Fruit fly (Drosophila melanogaster) whole organism, pupa: ENCODE measurements around the gene CG31122.

Source experiments
- CG10348 ChIP-seq: fragments of 200-800 bp; sonication (Bioruptor generic); IDR thresholded peaks from 2 replicates; pipeline ENCODE4 v1.3.6; 2022; ENCODE audit warnings: missing biosample characterization, missing genetic modification characterization
- CG12605 ChIP-seq: fragments of 200-800 bp; sonication (Bioruptor generic); IDR thresholded peaks from 2 replicates; pipeline ENCODE4 v1.3.6; 2022; ENCODE audit warnings: missing biosample characterization, missing genetic modification characterization
- CG13204 ChIP-seq: fragments of 200-800 bp; sonication (Bioruptor generic); optimal IDR thresholded peaks from 2 replicates; lab custom pipeline; 2018; ENCODE audit warnings: missing biosample characterization, mild to moderate bottlenecking, missing genetic modification characterization, moderate library complexity
- CG14655 ChIP-seq: fragments of 200-800 bp; sonication (Bioruptor generic); optimal IDR thresholded peaks from 3 replicates; lab custom pipeline; 2017; ENCODE audit warnings: mild to moderate bottlenecking, missing biosample characterization, missing genetic modification reagents, missing genetic modification characterization
- CG15710 ChIP-seq: fragments of 200-800 bp; sonication (Bioruptor generic); optimal IDR thresholded peaks from 2 replicates; lab custom pipeline; 2018; ENCODE audit warnings: missing biosample characterization, mild to moderate bottlenecking, missing genetic modification characterization, moderate library complexity
- CG17806 ChIP-seq: fragments of 200-800 bp; sonication (Bioruptor generic); optimal IDR thresholded peaks from 2 replicates; lab custom pipeline; 2018; ENCODE audit warnings: missing biosample characterization, mild to moderate bottlenecking, missing genetic modification characterization, moderate library complexity
- CG32121 ChIP-seq: fragments of 200-800 bp; sonication (Bioruptor generic); IDR thresholded peaks from 2 replicates; pipeline ENCODE4 v1.3.6; 2022; ENCODE audit warnings: missing biosample characterization, missing genetic modification characterization
- CG34367 ChIP-seq: fragments of 200-800 bp; sonication (Bioruptor generic); optimal IDR thresholded peaks from 2 replicates; lab custom pipeline; 2018; ENCODE audit warnings: missing biosample characterization, mild to moderate bottlenecking, missing genetic modification characterization
- CG4496 ChIP-seq: fragments of 200-800 bp; sonication (Bioruptor generic); IDR thresholded peaks from 3 replicates; pipeline ENCODE4 v1.3.6; 2022; ENCODE audit warnings: missing biosample characterization, missing genetic modification characterization
- CG8159 ChIP-seq: fragments of 200-800 bp; sonication (Bioruptor generic); optimal IDR thresholded peaks from 3 replicates; lab custom pipeline; 2018; ENCODE audit warnings: missing biosample characterization, mild to moderate bottlenecking, missing genetic modification characterization, moderate library complexity
- CG8301 ChIP-seq: fragments of 200-800 bp; sonication (Bioruptor generic); optimal IDR thresholded peaks from 2 replicates; lab custom pipeline; 2018; ENCODE audit warnings: missing biosample characterization, mild to moderate bottlenecking, missing genetic modification characterization
- CG9948 ChIP-seq: fragments of 200-800 bp; sonication (Bioruptor generic); optimal IDR thresholded peaks from 2 replicates; lab custom pipeline; 2018; ENCODE audit warnings: missing biosample characterization, mild to moderate bottlenecking, missing genetic modification characterization, moderate library complexity
- D1 ChIP-seq: fragments of 200-800 bp; sonication (Bioruptor generic); optimal IDR thresholded peaks from 2 replicates; lab custom pipeline; 2018; ENCODE audit warnings: missing biosample characterization, mild to moderate bottlenecking, missing genetic modification characterization, moderate library complexity
- EcR ChIP-seq: fragments of 200-800 bp; sonication (Bioruptor generic); optimal IDR thresholded peaks from 3 replicates; lab custom pipeline; 2019; ENCODE audit warnings: missing biosample characterization, missing genetic modification characterization, mild to moderate bottlenecking, moderate library complexity, missing genetic modification reagents
- Ets98B ChIP-seq: fragments of 200-800 bp; sonication (Bioruptor generic); IDR thresholded peaks from 2 replicates; pipeline ENCODE4 v1.3.6; 2022; ENCODE audit warnings: missing biosample characterization, missing genetic modification characterization
- Pif1A ChIP-seq: fragments of 200-800 bp; sonication (Bioruptor generic); optimal IDR thresholded peaks from 3 replicates; lab custom pipeline; 2016; ENCODE audit warnings: missing biosample characterization, missing genetic modification characterization
- Pif1B ChIP-seq: fragments of 200-800 bp; sonication (Bioruptor generic); optimal IDR thresholded peaks from 3 replicates; lab custom pipeline; 2016; ENCODE audit warnings: missing biosample characterization, missing genetic modification characterization
- Snoo ChIP-seq: fragments of 200-800 bp; sonication (Bioruptor generic); optimal IDR thresholded peaks from 3 replicates; lab custom pipeline; 2017; ENCODE audit warnings: missing biosample characterization, mild to moderate bottlenecking, missing genetic modification characterization, inconsistent platforms
- fd96Ca ChIP-seq: fragments of 200-800 bp; sonication (Bioruptor generic); IDR thresholded peaks from 3 replicates; pipeline ENCODE4 v1.3.6; 2022; ENCODE audit warnings: missing biosample characterization, missing genetic modification characterization
- gl ChIP-seq: fragments of 200-800 bp; sonication (Bioruptor generic); optimal IDR thresholded peaks from 2 replicates; lab custom pipeline; 2018; ENCODE audit warnings: missing biosample characterization, mild to moderate bottlenecking, missing genetic modification characterization
- rn ChIP-seq: fragments of 200-800 bp; sonication (Bioruptor generic); IDR thresholded peaks from 2 replicates; pipeline ENCODE4 v1.3.6; 2022; ENCODE audit warnings: missing biosample characterization, missing genetic modification characterization

The CG31122 gene

DNA sequence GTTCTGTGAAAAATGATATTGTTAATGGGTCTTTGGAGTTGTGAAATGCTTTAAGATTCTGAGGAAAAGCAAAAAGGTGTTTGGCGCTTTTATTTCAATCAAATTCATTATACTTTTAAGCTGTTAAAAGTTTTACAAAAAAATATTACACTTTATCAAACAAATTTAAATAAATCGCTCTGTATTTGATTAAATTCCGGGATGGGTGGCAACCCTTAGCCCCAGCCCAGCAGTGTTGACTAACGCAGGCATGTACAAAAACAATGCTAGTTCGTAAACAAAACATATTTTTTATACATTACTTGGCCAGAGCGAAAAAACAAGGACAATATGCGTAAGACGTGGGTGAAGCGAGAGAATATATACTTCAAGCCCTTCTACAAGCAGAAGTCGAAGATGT, 8.0 kb downstream of the CG31122 start, which contains the start of gene CG7685:
Gene CG7685, plus strand, starts transcription at position 228 of the 400 bp plus-strand sequence.
- TF ChIP-seq CG17806 = peak; percentile 54
- TF ChIP-seq rn (GFP tag; lab: Robert Waterston, UW) = no peak
- no peak for TF ChIP-seq CG12605 (GFP tag; lab: Robert Waterston, UW)
- no peak for TF ChIP-seq Pif1A
- TF ChIP-seq CG10348 (GFP tag; lab: Robert Waterston, UW) = no peak
- TF ChIP-seq CG14655 (GFP tag; lab: Kevin White, UChicago) = no peak
- no peak for TF ChIP-seq EcR (GFP tag; lab: Kevin White, UChicago)
- peak; percentile 62 for TF ChIP-seq CG15710 (tag; lab: Kevin White, UChicago)
- peak; percentile 63 for TF ChIP-seq Pif1B (GFP tag; lab: Kevin White, UChicago)
- TF ChIP-seq gl (tag; lab: Kevin White, UChicago) = peak; percentile 2
- TF ChIP-seq CG32121 (GFP tag; lab: Robert Waterston, UW) = peak; percentile 66; the same call in 1 of the 2 replicates
- peak; percentile 63 for TF ChIP-seq Snoo
- peak; percentile 52 for TF ChIP-seq CG8159 (tag; lab: Kevin White, UChicago)
- TF ChIP-seq CG4496 (GFP tag; lab: Robert Waterston, UW) = peak; percentile 68
- TF ChIP-seq CG13204 (GFP tag; lab: Kevin White, UChicago) = no peak
- TF ChIP-seq CG34367 (tag; lab: Kevin White, UChicago) = peak; percentile 17
- no peak for TF ChIP-seq D1 (tag; lab: Kevin White, UChicago)
- peak; percentile 28 for TF ChIP-seq CG8301 (tag; lab: Kevin White, UChicago)
- peak; percentile 40; the same call in 1 of the 3 replicates for TF ChIP-seq fd96Ca (GFP tag; lab: Robert Waterston, UW)
- peak; percentile 7 for TF ChIP-seq CG9948 (tag; lab: Kevin White, UChicago)
- peak; percentile 58; the same call in 1 of the 2 replicates for TF ChIP-seq Ets98B (GFP tag; lab: Robert Waterston, UW)

DNA sequence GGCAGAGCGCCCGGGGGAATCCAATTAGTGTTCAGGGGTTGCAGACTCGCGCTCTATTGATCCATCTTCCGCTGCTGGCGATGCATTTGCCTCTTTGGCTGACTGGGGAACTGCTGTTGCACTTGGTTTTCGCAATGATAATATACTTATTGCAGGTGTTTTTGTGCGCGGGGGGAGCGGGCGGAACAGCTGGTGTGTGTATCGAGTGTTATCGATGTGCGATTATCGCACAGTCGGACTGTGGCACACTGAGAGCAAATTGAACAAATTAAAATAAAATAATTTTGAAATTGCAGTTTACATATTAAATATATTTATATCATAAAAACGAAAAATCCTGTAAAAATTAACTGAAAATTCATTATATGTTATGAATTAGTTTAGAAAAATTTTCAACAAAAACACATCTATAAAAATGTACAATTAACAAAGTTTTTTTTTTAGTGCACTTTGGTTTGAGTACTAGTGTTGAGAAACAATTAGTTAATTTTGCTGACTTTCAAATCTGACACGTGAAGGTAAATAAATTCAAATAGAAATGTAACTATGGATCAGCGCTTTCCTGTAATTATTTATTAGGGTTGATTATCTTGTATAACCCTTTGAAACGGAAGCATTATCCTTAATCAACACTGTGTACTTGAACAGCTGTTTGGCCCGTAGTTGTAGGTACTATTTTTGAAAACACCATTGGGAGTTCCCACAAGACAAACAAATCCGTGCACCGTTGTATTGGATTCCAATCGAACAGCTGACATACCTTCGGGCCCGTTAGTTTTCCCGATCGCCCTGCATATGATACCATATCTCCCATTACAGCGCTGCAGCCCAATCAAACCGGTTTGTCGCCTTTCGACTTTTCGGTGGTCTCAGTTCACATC, 9.9 kb downstream of the CG31122 start, which contains the start of the genes Wdr37 and koko:
Gene Wdr37, minus strand, starts transcription at position 168 of the 881 bp plus-strand sequence.
Gene koko, plus strand, starts transcription at position 478 of the 881 bp plus-strand sequence.
- TF ChIP-seq CG10348 (GFP tag; lab: Robert Waterston, UW) (peak; percentile 85), CG32121 (GFP tag; lab: Robert Waterston, UW) (peak; percentile 98), fd96Ca (GFP tag; lab: Robert Waterston, UW) (peak; percentile 92), CG9948 (tag; lab: Kevin White, UChicago) (peak; percentile 96), CG17806 (peak; percentile 97), Ets98B (GFP tag; lab: Robert Waterston, UW) (peak; percentile 94), CG14655 (GFP tag; lab: Kevin White, UChicago) (peak; percentile 94), EcR (GFP tag; lab: Kevin White, UChicago) (peak; percentile 18), Pif1A (peak; percentile 84), Pif1B (GFP tag; lab: Kevin White, UChicago) (peak; percentile 91), rn (GFP tag; lab: Robert Waterston, UW) (peak; percentile 95), CG12605 (GFP tag; lab: Robert Waterston, UW) (peak; percentile 98), gl (tag; lab: Kevin White, UChicago) (peak; percentile 62), CG15710 (tag; lab: Kevin White, UChicago) (peak; percentile 98), CG8301 (tag; lab: Kevin White, UChicago) (peak; percentile 92), CG13204 (GFP tag; lab: Kevin White, UChicago) (no peak), CG8159 (tag; lab: Kevin White, UChicago) (peak; percentile 98), D1 (tag; lab: Kevin White, UChicago) (no peak), CG34367 (tag; lab: Kevin White, UChicago) (peak; percentile 92), CG4496 (GFP tag; lab: Robert Waterston, UW) (peak; percentile 94), Snoo (peak; percentile 94)

DNA sequence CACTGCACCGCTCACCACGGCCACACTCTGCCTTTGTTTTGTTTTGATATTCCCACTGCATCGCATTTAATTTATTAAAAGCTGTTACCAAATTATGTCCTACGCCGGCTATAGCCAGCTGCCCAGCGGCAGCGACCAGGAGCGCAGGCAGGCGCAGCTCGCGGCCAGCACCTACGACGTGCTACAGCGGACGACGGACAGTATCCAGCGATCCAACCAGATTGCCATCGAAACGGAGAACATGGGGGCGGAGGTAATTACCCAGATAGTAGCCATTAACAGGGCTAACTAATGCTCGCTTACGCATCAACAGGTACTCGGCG, 13.0 kb downstream of the CG31122 start:
- TF ChIP-seq CG13204 (GFP tag; lab: Kevin White, UChicago) (no peak), CG4496 (GFP tag; lab: Robert Waterston, UW) (0 out of 3 replicates have a peak, but pooled peaks have one; percentile 21)

DNA sequence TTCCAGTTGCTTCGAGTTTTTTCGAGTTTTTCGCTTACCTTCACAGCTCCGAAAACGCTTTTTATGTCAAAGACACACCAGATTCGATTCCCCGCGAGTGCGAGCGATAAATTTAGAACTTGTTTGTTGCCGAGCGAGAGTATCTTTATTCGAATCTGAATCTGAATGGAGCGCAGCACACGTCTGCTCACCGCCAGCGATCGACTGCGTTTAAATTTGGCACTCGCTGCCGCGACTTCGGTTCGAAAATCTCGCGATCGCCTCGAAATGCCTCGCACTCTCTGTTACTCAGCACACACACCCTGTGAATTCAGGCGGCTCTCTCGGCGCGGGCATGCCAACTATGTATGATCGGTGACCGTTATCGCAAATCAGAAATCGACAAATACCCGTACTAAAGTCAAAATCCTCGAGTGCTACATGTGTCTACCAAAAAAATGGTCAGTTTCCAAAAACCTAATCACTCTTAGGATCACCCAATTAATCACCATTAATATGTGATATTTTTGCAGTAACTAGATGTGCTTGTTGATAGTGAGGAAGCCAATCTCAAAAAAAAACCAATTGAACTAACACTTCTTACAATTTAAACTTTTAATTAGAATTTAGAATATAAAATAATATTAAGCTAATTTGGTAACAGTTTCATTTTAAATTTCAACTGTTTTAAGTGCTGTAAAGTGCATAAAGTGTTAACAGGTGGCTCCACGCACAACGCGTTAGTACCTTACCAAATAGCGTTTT, 13.5 kb downstream of the CG31122 start, which contains the start of gene Vha100-2:
Gene Vha100-2, minus strand, starts transcription at position 216 of the 744 bp plus-strand sequence.
- TF ChIP-seq D1 (tag; lab: Kevin White, UChicago) (no peak), CG8159 (tag; lab: Kevin White, UChicago) (peak; percentile 5), rn (GFP tag; lab: Robert Waterston, UW) (no peak), Snoo (no peak), CG15710 (tag; lab: Kevin White, UChicago) (no peak), gl (tag; lab: Kevin White, UChicago) (no peak), Pif1A (no peak), CG32121 (GFP tag; lab: Robert Waterston, UW) (peak; percentile 49), CG13204 (GFP tag; lab: Kevin White, UChicago) (no peak), Pif1B (GFP tag; lab: Kevin White, UChicago) (no peak), Ets98B (GFP tag; lab: Robert Waterston, UW) (peak; percentile 73), fd96Ca (GFP tag; lab: Robert Waterston, UW) (peak; percentile 29; the same call in 1 of the 3 replicates), CG12605 (GFP tag; lab: Robert Waterston, UW) (peak; percentile 51; the same call in 1 of the 2 replicates), CG4496 (GFP tag; lab: Robert Waterston, UW) (peak; percentile 70; the same call in 2 of the 3 replicates), CG14655 (GFP tag; lab: Kevin White, UChicago) (peak; percentile 38)
